Worm (Caenorhabditis elegans): ENCODE results near the gene col-42.
A peak's percentile ranks its signal among the peaks of the same experiment; 100 is the strongest.

Gene col-42

DNA sequence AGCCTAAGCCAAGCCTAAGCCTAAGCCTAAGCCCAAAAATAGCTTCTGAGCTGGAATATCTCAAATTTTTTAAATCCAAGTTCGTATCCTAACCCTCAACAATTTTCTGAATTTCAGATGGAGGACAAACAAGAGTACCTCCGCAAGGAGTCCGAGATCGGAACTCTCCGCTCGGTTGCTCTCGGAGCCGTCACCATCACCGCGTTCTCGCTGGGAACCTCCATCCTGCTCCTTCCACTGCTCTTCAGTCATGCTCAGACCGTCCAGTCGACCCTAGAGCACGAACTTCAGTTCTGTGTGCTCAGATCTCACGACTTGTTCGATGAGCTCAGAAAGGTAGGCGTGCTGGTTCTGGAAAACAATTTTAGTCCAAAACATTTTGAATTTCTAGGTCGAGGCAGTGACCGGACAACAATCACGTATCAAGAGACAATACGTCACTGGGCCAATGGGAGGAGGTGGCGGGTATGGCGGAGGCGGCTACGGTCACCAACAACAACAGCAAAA lies at the start of gene col-42:
TSS of gene col-42 (plus strand) at position 118 of the 507 bp plus-strand sequence.
- TF ChIP-seq nhr-23 (tag; optimal IDR thresholded peaks at IDR 0.05) (no peak), mab-5 (tag; optimal IDR thresholded peaks at IDR 0.05) (no peak), R02D3.7 (tag; optimal IDR thresholded peaks at IDR 0.05) (no peak), lsy-2 (tag; optimal IDR thresholded peaks at IDR 0.05) (no peak), egl-27 (tag; optimal IDR thresholded peaks at IDR 0.05) (no peak), sma-3 (GFP tag; optimal IDR thresholded peaks at IDR 0.05) (peak; percentile 34), nhr-10 (tag; optimal IDR thresholded peaks at IDR 0.05) (no peak), mdl-1 (tag; optimal IDR thresholded peaks at IDR 0.05) (no peak), aly-2 (tag; optimal IDR thresholded peaks at IDR 0.05) (no peak), C34F6.9 (tag; optimal IDR thresholded peaks at IDR 0.05) (no peak), skn-1 (tag; optimal IDR thresholded peaks at IDR 0.05) (no peak), lin-39 (tag; optimal IDR thresholded peaks at IDR 0.05) (no peak), ceh-16 (tag; optimal IDR thresholded peaks at IDR 0.05) (peak; percentile 0), alr-1 (tag; optimal IDR thresholded peaks at IDR 0.05) (no peak)

DNA sequence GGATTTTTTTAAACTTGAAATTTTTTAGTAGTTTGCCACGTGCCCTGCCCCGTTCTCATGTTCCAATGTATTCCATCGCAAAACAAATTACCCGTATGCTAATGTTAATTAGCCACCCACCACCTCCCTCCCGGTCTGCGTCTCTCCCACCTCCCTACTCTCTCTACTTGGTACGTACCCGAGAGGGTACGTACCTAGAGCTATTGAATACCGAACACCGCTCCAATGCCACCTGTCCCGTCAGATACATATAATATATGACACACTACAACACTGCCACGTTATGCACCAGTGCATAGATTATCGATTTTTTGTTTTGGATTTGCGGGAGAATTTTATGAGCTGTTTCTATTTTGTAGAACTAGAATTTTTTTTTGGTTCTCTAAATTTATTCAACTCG lies 48.7 kb upstream of the col-42 start:
- TF ChIP-seq nhr-12 (tag; optimal IDR thresholded peaks at IDR 0.05) (no peak), nhr-6 (tag; optimal IDR thresholded peaks at IDR 0.05) (no peak), C34F6.9 (tag; optimal IDR thresholded peaks at IDR 0.05) (no peak), lin-39 (tag; optimal IDR thresholded peaks at IDR 0.05) (no peak), nhr-23 (tag; optimal IDR thresholded peaks at IDR 0.05) (no peak), nhr-11 (tag; optimal IDR thresholded peaks at IDR 0.05) (no peak)

DNA sequence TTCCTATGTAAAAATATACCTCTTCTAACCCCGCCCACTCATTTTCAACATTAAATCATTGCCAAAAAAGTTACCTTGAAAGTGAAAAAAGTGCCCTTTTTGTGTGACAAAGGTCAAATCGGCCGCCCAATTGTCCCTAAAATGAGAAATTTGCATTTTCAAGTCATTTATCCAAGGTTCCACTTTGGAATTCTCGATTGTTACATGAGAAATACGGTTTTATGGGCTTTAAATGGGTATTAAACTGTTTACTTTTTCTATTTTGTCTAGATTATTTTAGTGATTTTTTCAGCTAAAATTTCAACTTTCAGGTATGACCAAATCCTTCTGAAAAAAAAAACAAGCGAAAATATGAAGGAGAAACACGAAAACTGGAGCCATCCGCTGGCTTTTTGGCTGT lies 45.8 kb upstream of the col-42 start, which contains the start of gene grdn-1:
TSS of gene grdn-1 (plus strand) at position 301 of the 400 bp plus-strand sequence.
- TF ChIP-seq lsy-2 (tag; optimal IDR thresholded peaks at IDR 0.05) (no peak), lin-39 (tag; optimal IDR thresholded peaks at IDR 0.05) (no peak), egl-27 (tag; optimal IDR thresholded peaks at IDR 0.05) (no peak), sem-4 (tag; optimal IDR thresholded peaks at IDR 0.05) (no peak), nhr-25 (tag; optimal IDR thresholded peaks at IDR 0.05) (peak; percentile 6), sma-9 (GFP tag; optimal IDR thresholded peaks at IDR 0.05) (no peak), sma-9 (tag; optimal IDR thresholded peaks at IDR 0.05) (no peak), nhr-11 (tag; optimal IDR thresholded peaks at IDR 0.05) (no peak)

DNA sequence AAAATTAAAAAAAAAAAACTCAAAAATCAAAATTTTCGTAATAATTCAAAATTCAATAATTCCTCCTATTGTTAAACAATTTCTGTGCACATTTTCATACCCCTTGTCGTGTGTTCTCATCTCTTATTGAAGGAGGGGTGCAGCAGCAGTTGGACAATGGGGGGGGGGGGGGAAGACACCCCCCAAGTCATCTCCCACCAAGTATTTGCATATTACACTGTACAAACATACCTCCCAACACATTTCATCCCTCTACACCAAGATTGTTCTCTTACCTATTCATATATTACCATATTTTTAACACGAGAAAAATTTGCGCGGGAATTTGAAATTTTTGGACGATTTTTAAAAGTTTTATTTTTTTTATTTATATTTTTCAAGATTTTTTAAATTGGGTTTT lies 42.0 kb upstream of the col-42 start:
- TF ChIP-seq ceh-82 (tag; optimal IDR thresholded peaks at IDR 0.05) (no peak), snpc-4 (tag; optimal IDR thresholded peaks at IDR 0.05) (no peak), aly-2 (tag; optimal IDR thresholded peaks at IDR 0.05) (no peak), sem-4 (tag; optimal IDR thresholded peaks at IDR 0.05) (no peak), nhr-77 (tag; optimal IDR thresholded peaks at IDR 0.05) (no peak), elt-3 (tag; optimal IDR thresholded peaks at IDR 0.05) (no peak), nhr-23 (tag; optimal IDR thresholded peaks at IDR 0.05) (no peak), gmeb-1 (tag; optimal IDR thresholded peaks at IDR 0.05) (no peak), egl-27 (tag; optimal IDR thresholded peaks at IDR 0.05) (no peak), sma-3 (GFP tag; optimal IDR thresholded peaks at IDR 0.05) (no peak), ztf-1 (GFP tag; conservative IDR thresholded peaks at IDR 0.05) (no peak)

DNA sequence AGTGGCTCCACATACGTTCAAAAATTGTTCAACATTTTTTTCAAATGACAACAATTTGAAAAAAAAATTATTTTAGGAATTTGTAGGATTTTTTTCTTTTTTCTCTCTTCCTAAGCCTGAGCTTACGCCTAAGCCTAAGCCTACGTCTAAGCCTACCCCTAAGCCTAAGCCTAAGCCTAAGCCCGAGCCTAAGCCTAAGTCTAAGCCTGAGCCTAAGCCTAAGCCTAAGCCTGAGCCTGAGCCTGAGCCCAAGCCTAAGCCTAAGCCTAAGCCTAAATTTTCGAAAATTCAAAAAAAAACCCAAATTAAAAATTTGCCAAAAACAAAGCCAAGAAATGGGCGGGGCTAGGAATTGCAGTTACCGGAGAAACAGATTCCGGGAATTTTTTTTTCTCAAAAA lies 40.5 kb upstream of the col-42 start:
- TF ChIP-seq elt-3 (tag; optimal IDR thresholded peaks at IDR 0.05) (no peak), fos-1 (tag; optimal IDR thresholded peaks at IDR 0.05) (no peak), ZK546.5 (tag; optimal IDR thresholded peaks at IDR 0.05) (no peak), unc-55 (GFP tag; optimal IDR thresholded peaks at IDR 0.05) (no peak), egl-27 (tag; optimal IDR thresholded peaks at IDR 0.05) (no peak), aly-2 (tag; optimal IDR thresholded peaks at IDR 0.05) (no peak), elt-1 (tag; optimal IDR thresholded peaks at IDR 0.05) (no peak), Y55F3AM.14 (GFP tag; optimal IDR thresholded peaks at IDR 0.05) (no peak), mdl-1 (tag; optimal IDR thresholded peaks at IDR 0.05) (no peak), dmd-4 (tag; optimal IDR thresholded peaks at IDR 0.05) (no peak), nhr-25 (tag; optimal IDR thresholded peaks at IDR 0.05) (no peak), nhr-129 (tag; optimal IDR thresholded peaks at IDR 0.05) (no peak), ama-1 (optimal IDR thresholded peaks at IDR 0.05) (no peak), sem-4 (tag; optimal IDR thresholded peaks at IDR 0.05) (no peak)
